Worm (Caenorhabditis elegans): ENCODE results near the gene des-2.

des-2 gene

ce11 chrV:11421605-11422004 is at the start of gene des-2:
Gene des-2 (minus strand): TSS chrV:11421705.
- no peak for TF ChIP-seq vab-7 (GFP tag; IDR thresholded peaks at IDR 0.05)
- no peak for TF ChIP-seq dmd-8 (GFP tag; IDR thresholded peaks at IDR 0.05)
- no peak for TF ChIP-seq php-3 (GFP tag; IDR thresholded peaks at IDR 0.05)
- no peak for TF ChIP-seq aly-2 (tag; optimal IDR thresholded peaks at IDR 0.05)
- no peak for TF ChIP-seq daf-19 (GFP tag; conservative IDR thresholded peaks at IDR 0.05)
- TF ChIP-seq fos-1 (tag; optimal IDR thresholded peaks at IDR 0.05), result no peak
- no peak for TF ChIP-seq nhr-28 (tag; optimal IDR thresholded peaks at IDR 0.05)
- TF ChIP-seq cey-2 (tag; optimal IDR thresholded peaks at IDR 0.05; ENCODE audit: borderline replicate concordance, insufficient read depth), result no peak
- no peak for TF ChIP-seq daf-8 (GFP tag; IDR thresholded peaks at IDR 0.05)
- TF ChIP-seq daf-12 (tag; optimal IDR thresholded peaks at IDR 0.05), result no peak
- no peak for TF ChIP-seq unc-39 (tag; optimal IDR thresholded peaks at IDR 0.05)
- TF ChIP-seq lin-13 (GFP tag; optimal IDR thresholded peaks at IDR 0.05), result no peak
- TF ChIP-seq tag-97 (GFP tag; IDR thresholded peaks at IDR 0.05), result no peak
- TF ChIP-seq dve-1 (tag; optimal IDR thresholded peaks at IDR 0.05; ENCODE audit: insufficient read depth), result no peak

DNA sequence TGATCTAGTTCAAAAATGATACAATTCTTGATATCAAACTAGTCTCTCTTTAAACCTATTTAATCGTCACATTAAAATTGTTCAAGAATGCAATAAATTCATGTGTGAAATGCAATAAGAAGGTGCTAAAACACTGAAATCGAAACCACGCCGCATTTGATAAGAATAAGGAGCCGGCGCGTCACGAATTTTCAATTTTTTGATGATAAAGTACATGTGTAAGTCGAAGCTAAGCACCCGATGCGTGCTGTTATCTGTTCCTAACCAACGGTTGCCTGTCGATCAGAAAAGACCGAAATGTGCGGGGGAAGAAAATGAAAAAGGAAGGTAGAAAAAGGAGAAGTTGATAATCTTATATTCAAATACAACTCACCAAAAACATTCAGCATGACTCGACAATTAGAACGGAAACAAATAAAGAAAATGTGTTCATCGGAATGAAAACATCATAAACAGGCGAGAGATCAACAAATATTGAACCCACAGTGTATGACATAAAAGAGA is 48.8 kb upstream of the des-2 start, which contains the start of gene aat-6:
TSS of gene aat-6 (minus strand) at position 454 of the 504 bp plus-strand sequence.
- TF ChIP-seq hmg-1.1 (GFP tag; IDR thresholded peaks at IDR 0.05), result no peak
- TF ChIP-seq nhr-41 (GFP tag; IDR thresholded peaks at IDR 0.05), result 0 out of 2 replicates have a peak, but pooled peaks have one; percentile 32
- peak; percentile 86 for TF ChIP-seq pqm-1 (tag; optimal IDR thresholded peaks at IDR 0.05)
- peak; percentile 98 for TF ChIP-seq php-3 (GFP tag; IDR thresholded peaks at IDR 0.05)
- TF ChIP-seq dmd-6 (GFP tag; IDR thresholded peaks at IDR 0.05), result peak; percentile 94
- TF ChIP-seq aha-1 (tag), result no peak
- peak; percentile 72 for TF ChIP-seq mxl-3 (GFP tag; optimal IDR thresholded peaks at IDR 0.05)
- peak; percentile 71 for TF ChIP-seq dve-1 (tag; optimal IDR thresholded peaks at IDR 0.05; ENCODE audit: insufficient read depth)
- TF ChIP-seq madf-5 (GFP tag; IDR thresholded peaks at IDR 0.05), result no peak
- peak; percentile 75 for TF ChIP-seq nhr-28 (tag; optimal IDR thresholded peaks at IDR 0.05)
- no peak for TF ChIP-seq mes-2 (tag; optimal IDR thresholded peaks at IDR 0.05; ENCODE audit: poor library complexity, severe bottlenecking)
- no peak for TF ChIP-seq unc-62 (GFP tag; optimal IDR thresholded peaks at IDR 0.05 in 1 of 2)
- no peak for TF ChIP-seq unc-62 (tag; optimal IDR thresholded peaks at IDR 0.05)
- TF ChIP-seq hlh-11 (tag; optimal IDR thresholded peaks at IDR 0.05), result peak; percentile 84
- peak; percentile 82; the same call in 1 of the 2 replicates for TF ChIP-seq tra-1 (GFP tag; IDR thresholded peaks at IDR 0.05)
- no peak for TF ChIP-seq daf-16 (GFP tag; optimal IDR thresholded peaks at IDR 0.05)
- TF ChIP-seq daf-16 (tag; optimal IDR thresholded peaks at IDR 0.05), result peak; percentile 70
- peak in 1 of 2 experiments; percentile 45 for TF ChIP-seq mdl-1 (tag; optimal IDR thresholded peaks at IDR 0.05)
- TF ChIP-seq nhr-48 (tag; optimal IDR thresholded peaks at IDR 0.05), result peak; percentile 28
- no peak for TF ChIP-seq ceh-62 (tag; optimal IDR thresholded peaks at IDR 0.05)

- TF ChIP-seq rbr-2 (tag; optimal IDR thresholded peaks at IDR 0.05) (no peak), dpl-1 (GFP tag; optimal IDR thresholded peaks at IDR 0.05) (no peak), zfp-2 (tag; optimal IDR thresholded peaks at IDR 0.05) (no peak), zip-11 (GFP tag; IDR thresholded peaks at IDR 0.05) (no peak), set-16 (GFP tag; IDR thresholded peaks at IDR 0.05) (no peak), lin-29 (GFP tag; IDR thresholded peaks at IDR 0.05) (no peak), F26F4.8 (GFP tag; conservative IDR thresholded peaks at IDR 0.05) (no peak), zag-1 (tag; optimal IDR thresholded peaks at IDR 0.05) (no peak), nhr-76 (tag; optimal IDR thresholded peaks at IDR 0.05) (no peak)
Observed at ce11 chrV:11462963-11463453, 41.5 kb upstream of the des-2 start, which contains the start of gene zipt-16. Gene zipt-16 (plus strand): TSS chrV:11463013.

Measured in whole organism, L4 larva.